Fruit fly (Drosophila melanogaster) whole organism, pupa: Measurements from ENCODE around the gene SAK.
"Not testable (repeated sequence)": the region's sequence is repeated elsewhere in the genome, so short reads cannot be mapped to it uniquely, and the experiment has no call there.

Experiments
- CG10348 ChIP-seq: fragments of 200-800 bp; sonication (Bioruptor generic); IDR thresholded peaks from 2 replicates; pipeline ENCODE4 v1.3.6; 2022; ENCODE audit warnings: missing biosample characterization, missing genetic modification characterization
- CG17806 ChIP-seq: fragments of 200-800 bp; sonication (Bioruptor generic); optimal IDR thresholded peaks from 2 replicates; lab custom pipeline; 2018; ENCODE audit warnings: missing biosample characterization, mild to moderate bottlenecking, missing genetic modification characterization, moderate library complexity
- D1 ChIP-seq: fragments of 200-800 bp; sonication (Bioruptor generic); optimal IDR thresholded peaks from 2 replicates; lab custom pipeline; 2018; ENCODE audit warnings: missing biosample characterization, mild to moderate bottlenecking, missing genetic modification characterization, moderate library complexity
- Pif1A ChIP-seq: fragments of 200-800 bp; sonication (Bioruptor generic); optimal IDR thresholded peaks from 3 replicates; lab custom pipeline; 2016; ENCODE audit warnings: missing biosample characterization, missing genetic modification characterization
- Pif1B ChIP-seq: fragments of 200-800 bp; sonication (Bioruptor generic); optimal IDR thresholded peaks from 3 replicates; lab custom pipeline; 2016; ENCODE audit warnings: missing biosample characterization, missing genetic modification characterization
- fd96Ca ChIP-seq: fragments of 200-800 bp; sonication (Bioruptor generic); IDR thresholded peaks from 3 replicates; pipeline ENCODE4 v1.3.6; 2022; ENCODE audit warnings: missing biosample characterization, missing genetic modification characterization
- gl ChIP-seq: fragments of 200-800 bp; sonication (Bioruptor generic); optimal IDR thresholded peaks from 2 replicates; lab custom pipeline; 2018; ENCODE audit warnings: missing biosample characterization, mild to moderate bottlenecking, missing genetic modification characterization

DNA sequence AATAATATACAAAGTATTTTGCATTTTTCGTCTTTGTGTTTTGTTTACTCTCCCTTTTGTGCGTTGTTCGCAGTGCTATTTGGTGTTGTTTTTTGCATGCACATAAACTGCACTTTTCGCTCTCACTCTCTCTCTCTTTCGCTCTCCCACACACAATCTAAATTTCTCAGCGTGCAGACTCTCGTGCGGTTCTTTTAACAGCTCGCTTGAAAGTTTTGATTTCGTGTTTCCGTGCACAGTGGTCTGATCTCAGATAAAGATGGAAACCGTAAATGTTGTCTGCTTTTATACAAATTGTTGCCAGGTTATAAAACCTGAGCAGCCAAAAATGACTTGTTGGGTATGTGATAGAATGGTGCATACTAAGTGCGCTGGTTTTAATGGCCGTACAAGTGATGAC lies 30.3 kb downstream of the SAK start:
- TF ChIP-seq Pif1A; CG17806 (tag; lab: Kevin White, UChicago); gl; fd96Ca; CG10348; Pif1B (GFP tag; lab: Kevin White, UChicago); D1 (tag; lab: Kevin White, UChicago): not testable (repeated sequence)
